Worm (Caenorhabditis elegans) whole organism, midembryonic: Measurements from ENCODE around the gene vhp-1.

Experiments used
- T22C8.4 ChIP-seq: fragments of 200-800 bp; sonication (Bioruptor generic); IDR thresholded peaks from 2 replicates; pipeline ENCODE4 v1.3.6; 2022; ENCODE audit warnings: missing genetic modification characterization, missing compliant biosample characterization
- cog-1 ChIP-seq: sonication (generic microtip); optimal IDR thresholded peaks from 2 replicates; lab custom pipeline; 2016; ENCODE audit warnings: missing genetic modification characterization, missing compliant biosample characterization
- flt-1 ChIP-seq: fragments of 200-800 bp; sonication (Bioruptor generic); IDR thresholded peaks from 2 replicates; pipeline ENCODE4 v1.3.6; 2022; ENCODE audit warnings: missing genetic modification characterization, missing compliant biosample characterization
- klf-2 ChIP-seq: fragments of 200-800 bp; sonication (Bioruptor generic); conservative IDR thresholded peaks from 2 replicates; pipeline ENCODE4 v1.3.6; 2022; ENCODE audit warnings: missing genetic modification reagents, missing genetic modification characterization, missing compliant biosample characterization
- med-1 ChIP-seq: sonication (generic microtip); optimal IDR thresholded peaks from 2 replicates; lab custom pipeline; 2017; ENCODE audit warnings: missing genetic modification characterization, mild to moderate bottlenecking, missing compliant biosample characterization, antibody characterized with exemption, missing genetic modification reagents; ENCODE audit not compliant: insufficient read depth
- ref-1 ChIP-seq: fragments of 200-800 bp; sonication (Bioruptor generic); conservative IDR thresholded peaks from 2 replicates; pipeline ENCODE4 v1.3.6; 2022; ENCODE audit warnings: missing genetic modification reagents, missing genetic modification characterization, missing compliant biosample characterization
- tab-1 ChIP-seq: fragments of 200-800 bp; sonication (Bioruptor generic); IDR thresholded peaks from 2 replicates; pipeline ENCODE4 v1.3.6; 2022; ENCODE audit warnings: missing genetic modification characterization, missing compliant biosample characterization
- ztf-23 ChIP-seq: fragments of 200-800 bp; sonication (Bioruptor generic); IDR thresholded peaks from 2 replicates; pipeline ENCODE4 v1.3.6; 2022; ENCODE audit warnings: missing genetic modification reagents, missing genetic modification characterization, missing compliant biosample characterization
- ztf-29 ChIP-seq: fragments of 200-800 bp; sonication (Bioruptor generic); IDR thresholded peaks from 2 replicates; pipeline ENCODE4 v1.3.6; 2022; ENCODE audit warnings: missing genetic modification reagents, missing genetic modification characterization, missing compliant biosample characterization

Gene vhp-1

DNA sequence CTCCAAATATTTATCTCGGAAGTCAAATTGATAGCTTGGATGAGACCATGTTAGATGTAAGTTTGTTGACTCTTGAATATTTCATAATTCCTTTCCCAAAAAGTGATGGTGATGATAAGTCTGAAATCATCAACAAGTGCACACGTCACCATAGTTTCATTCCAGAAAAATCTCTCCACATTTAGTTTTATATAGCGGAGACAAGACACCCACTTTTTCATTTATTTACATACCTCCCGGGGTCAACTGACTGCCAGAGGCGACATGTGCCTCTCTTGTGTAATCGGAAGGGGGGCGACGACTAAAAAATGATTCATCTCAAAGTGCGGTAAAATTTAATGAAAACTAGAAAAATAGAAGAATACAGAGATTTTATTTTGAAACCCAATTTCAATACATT is 15.2 kb downstream of the vhp-1 start:
- no peak for TF ChIP-seq flt-1 (GFP tag; lab: Robert Waterston, UW)
- no peak for TF ChIP-seq ztf-23 (GFP tag; lab: Robert Waterston, UW)
- no peak for TF ChIP-seq ztf-29 (GFP tag; lab: Robert Waterston, UW)
- TF ChIP-seq tab-1 (GFP tag; lab: Robert Waterston, UW) = no peak
- TF ChIP-seq ref-1 (GFP tag; lab: Robert Waterston, UW) = no peak

DNA sequence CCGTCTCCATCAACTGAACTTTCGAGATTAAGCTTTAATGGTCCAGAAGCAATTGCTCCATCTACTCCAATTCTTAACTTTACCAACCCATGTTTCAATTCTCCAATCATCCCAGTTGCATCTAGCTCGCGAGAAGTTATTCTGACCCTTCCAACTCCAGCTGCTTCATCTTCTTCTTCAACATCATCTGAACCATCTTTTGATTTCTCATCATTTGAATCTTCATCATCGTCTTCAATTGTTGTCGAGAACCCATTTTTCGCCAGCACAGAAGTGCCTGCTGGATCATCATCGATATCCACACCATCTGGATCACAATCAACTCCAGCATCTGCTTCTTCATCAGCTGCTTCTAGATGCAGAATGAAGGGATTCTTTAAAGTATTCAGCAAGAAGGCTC is 16.5 kb downstream of the vhp-1 start:
- TF ChIP-seq med-1 (GFP tag; lab: Kevin White, UChicago) = no peak
- TF ChIP-seq ztf-29 (GFP tag; lab: Robert Waterston, UW) = no peak
- no peak for TF ChIP-seq tab-1 (GFP tag; lab: Robert Waterston, UW)
- TF ChIP-seq klf-2 (GFP tag; lab: Robert Waterston, UW) = no peak
- TF ChIP-seq ztf-23 (GFP tag; lab: Robert Waterston, UW) = no peak
- TF ChIP-seq cog-1 (tag; lab: Kevin White, UChicago) = no peak

DNA sequence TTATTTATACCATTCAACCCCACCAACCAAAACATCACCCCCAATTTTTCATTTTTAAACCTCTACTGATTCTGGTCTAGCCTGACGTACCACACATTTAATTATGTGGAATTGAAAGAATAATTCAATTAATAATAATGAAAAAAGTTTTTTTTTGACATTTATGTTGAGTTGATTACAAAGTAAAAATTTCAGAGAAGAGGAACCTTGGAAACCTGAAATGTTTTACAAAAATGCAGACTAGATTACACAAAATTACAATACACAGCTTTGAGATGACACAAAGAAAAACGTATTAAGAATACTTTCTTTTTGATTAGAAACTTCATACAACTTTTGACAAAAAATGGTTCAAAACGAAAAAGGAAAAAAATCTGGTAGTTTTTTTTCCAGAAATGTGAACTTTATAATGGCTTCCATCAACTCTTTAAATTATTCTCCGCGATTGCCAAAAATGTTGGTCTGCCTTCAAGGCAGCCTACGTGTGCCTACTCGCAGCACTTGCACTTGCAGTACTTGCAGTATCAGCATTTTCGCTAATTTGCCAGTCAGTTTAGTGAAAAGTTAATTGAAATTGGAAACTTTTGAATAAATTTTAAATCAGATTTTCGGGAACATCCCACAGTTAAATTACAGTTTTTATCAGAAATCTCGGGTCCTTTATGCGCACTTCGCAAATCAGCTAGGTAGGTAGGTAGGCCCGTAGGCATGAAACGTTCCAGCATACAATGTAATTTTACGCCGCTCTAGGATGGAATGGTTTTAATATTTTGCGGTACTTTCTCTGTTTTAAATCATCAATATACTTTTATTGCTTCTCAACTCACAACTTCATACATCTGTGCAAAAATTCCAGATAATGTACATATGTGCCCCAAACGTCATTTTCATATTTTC is 17.8 kb downstream of the vhp-1 start:
- no peak for TF ChIP-seq cog-1 (tag; lab: Kevin White, UChicago)
- no peak for TF ChIP-seq ref-1 (GFP tag; lab: Robert Waterston, UW)
- TF ChIP-seq flt-1 (GFP tag; lab: Robert Waterston, UW) = no peak
- TF ChIP-seq T22C8.4 (GFP tag; lab: Robert Waterston, UW) = no peak
- TF ChIP-seq med-1 (GFP tag; lab: Kevin White, UChicago) = no peak
- no peak for TF ChIP-seq tab-1 (GFP tag; lab: Robert Waterston, UW)
- no peak for TF ChIP-seq ztf-29 (GFP tag; lab: Robert Waterston, UW)
- no peak for TF ChIP-seq klf-2 (GFP tag; lab: Robert Waterston, UW)

DNA sequence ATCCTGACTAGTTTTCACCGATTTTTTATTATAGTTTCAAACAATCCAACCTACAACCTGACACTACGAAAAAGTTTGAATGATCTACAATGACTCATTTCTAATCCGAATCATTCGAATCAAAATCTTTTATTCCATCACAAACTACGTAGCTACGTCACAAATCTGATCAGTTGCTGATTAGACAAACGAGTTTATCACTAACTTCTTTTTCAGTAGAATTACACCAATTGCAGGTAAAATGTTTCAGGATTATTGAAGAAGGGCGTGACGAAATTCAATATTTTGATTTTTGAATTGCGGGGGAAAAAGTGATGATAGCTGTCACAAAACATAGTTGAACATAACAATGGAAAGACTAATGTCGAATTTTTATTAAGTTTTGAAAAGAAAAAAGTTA is 18.5 kb downstream of the vhp-1 start:
- TF ChIP-seq tab-1 (GFP tag; lab: Robert Waterston, UW) = no peak
- TF ChIP-seq cog-1 (tag; lab: Kevin White, UChicago) = no peak
- no peak for TF ChIP-seq klf-2 (GFP tag; lab: Robert Waterston, UW)
- no peak for TF ChIP-seq T22C8.4 (GFP tag; lab: Robert Waterston, UW)
- no peak for TF ChIP-seq med-1 (GFP tag; lab: Kevin White, UChicago)
- TF ChIP-seq flt-1 (GFP tag; lab: Robert Waterston, UW) = no peak
- no peak for TF ChIP-seq ref-1 (GFP tag; lab: Robert Waterston, UW)
- no peak for TF ChIP-seq ztf-29 (GFP tag; lab: Robert Waterston, UW)
- TF ChIP-seq ztf-23 (GFP tag; lab: Robert Waterston, UW) = no peak

DNA sequence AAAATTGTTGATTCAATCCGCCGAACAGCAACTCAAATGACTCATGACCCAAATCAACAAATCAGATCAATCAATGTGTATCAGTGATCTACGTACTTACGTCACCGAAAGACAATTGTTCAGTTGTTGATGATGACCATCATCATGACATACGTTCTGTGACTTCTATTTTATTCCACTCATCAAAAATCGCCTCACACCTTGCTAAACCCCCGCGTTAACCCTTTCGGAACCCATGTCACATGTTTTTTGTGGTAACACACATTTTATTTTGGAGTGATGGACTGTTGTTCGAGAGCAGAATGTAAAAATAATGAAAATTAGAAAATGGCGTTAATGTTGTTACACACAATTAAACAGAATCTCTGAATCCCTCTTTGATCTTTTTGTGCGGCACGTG is 19.3 kb downstream of the vhp-1 start:
- TF ChIP-seq ztf-29 (GFP tag; lab: Robert Waterston, UW) = no peak
- no peak for TF ChIP-seq flt-1 (GFP tag; lab: Robert Waterston, UW)
- no peak for TF ChIP-seq med-1 (GFP tag; lab: Kevin White, UChicago)
- no peak for TF ChIP-seq tab-1 (GFP tag; lab: Robert Waterston, UW)
- TF ChIP-seq ref-1 (GFP tag; lab: Robert Waterston, UW) = no peak
- TF ChIP-seq cog-1 (tag; lab: Kevin White, UChicago) = no peak
- TF ChIP-seq T22C8.4 (GFP tag; lab: Robert Waterston, UW) = no peak
- no peak for TF ChIP-seq klf-2 (GFP tag; lab: Robert Waterston, UW)
- no peak for TF ChIP-seq ztf-23 (GFP tag; lab: Robert Waterston, UW)

DNA sequence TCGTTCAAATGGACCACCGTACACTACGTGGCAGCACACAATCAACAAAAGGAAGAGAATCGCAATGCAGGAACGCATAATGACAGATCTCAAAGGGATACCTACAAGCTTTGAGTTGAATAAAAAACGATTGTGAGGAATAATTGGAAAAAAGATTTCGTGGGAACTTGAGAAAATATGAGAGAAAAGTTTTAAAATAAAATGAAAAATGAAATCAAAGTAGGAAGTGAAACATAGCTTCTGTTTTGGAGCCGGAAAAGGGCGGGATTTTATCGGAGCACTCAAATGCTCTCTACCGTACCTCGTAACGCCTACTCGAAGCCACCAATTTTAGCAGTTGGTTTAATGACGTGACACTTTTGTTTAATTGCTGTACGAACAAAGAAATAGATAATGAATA is 21.7 kb downstream of the vhp-1 start, which contains the start of gene F09E5.14:
Gene F09E5.14 (minus strand): TSS at position 101 of the 400 bp plus-strand sequence.
- no peak for TF ChIP-seq T22C8.4 (GFP tag; lab: Robert Waterston, UW)
- no peak for TF ChIP-seq med-1 (GFP tag; lab: Kevin White, UChicago)
- TF ChIP-seq ref-1 (GFP tag; lab: Robert Waterston, UW) = no peak
- no peak for TF ChIP-seq cog-1 (tag; lab: Kevin White, UChicago)
- TF ChIP-seq ztf-29 (GFP tag; lab: Robert Waterston, UW) = no peak
- TF ChIP-seq ztf-23 (GFP tag; lab: Robert Waterston, UW) = no peak
- TF ChIP-seq flt-1 (GFP tag; lab: Robert Waterston, UW) = no peak
- no peak for TF ChIP-seq klf-2 (GFP tag; lab: Robert Waterston, UW)
- TF ChIP-seq tab-1 (GFP tag; lab: Robert Waterston, UW) = no peak

DNA sequence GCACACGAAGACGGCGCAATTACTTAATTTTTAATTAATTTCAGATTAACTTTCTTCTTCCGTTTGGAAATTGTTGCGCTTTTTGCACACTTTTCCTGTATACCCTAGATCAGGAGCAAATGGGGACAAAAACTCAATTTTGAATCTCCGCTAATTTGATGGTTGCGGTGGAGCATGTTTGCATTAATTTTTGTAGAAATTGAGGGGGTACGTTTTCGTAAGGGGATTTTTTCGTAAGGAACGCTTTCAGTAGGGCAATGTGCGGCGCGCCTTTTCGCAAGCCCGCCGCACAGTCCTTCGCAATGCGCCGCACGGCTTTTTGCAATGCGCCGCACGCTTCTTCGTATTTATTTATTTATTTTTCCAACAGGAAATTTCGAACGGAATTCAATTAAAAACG is 23.3 kb downstream of the vhp-1 start:
- peak; percentile 87 for TF ChIP-seq flt-1 (GFP tag; lab: Robert Waterston, UW)
- TF ChIP-seq ztf-29 (GFP tag; lab: Robert Waterston, UW) = peak; percentile 75
- peak; percentile 81 for TF ChIP-seq klf-2 (GFP tag; lab: Robert Waterston, UW)
- TF ChIP-seq ztf-23 (GFP tag; lab: Robert Waterston, UW) = peak; percentile 92
- TF ChIP-seq tab-1 (GFP tag; lab: Robert Waterston, UW) = peak; percentile 81

DNA sequence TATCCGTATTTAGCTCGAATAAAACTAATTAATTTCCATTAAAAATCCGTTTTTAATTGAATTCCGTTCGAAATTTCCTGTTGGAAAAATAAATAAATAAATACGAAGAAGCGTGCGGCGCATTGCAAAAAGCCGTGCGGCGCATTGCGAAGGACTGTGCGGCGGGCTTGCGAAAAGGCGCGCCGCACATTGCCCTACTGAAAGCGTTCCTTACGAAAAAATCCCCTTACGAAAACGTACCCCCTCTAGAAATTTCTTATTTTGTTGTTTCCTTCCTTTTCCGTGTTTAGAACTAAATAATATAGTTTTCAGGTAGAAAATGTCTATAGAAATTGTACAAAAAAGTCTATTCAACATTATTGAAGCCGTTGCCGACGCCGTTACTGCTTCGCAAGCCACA is 27.3 kb downstream of the vhp-1 start, which contains the start of gene F09E5.8:
Gene F09E5.8 (plus strand): TSS at position 313 of the 400 bp plus-strand sequence.
- TF ChIP-seq tab-1 (GFP tag; lab: Robert Waterston, UW) (0 out of 2 replicates have a peak, but pooled peaks have one; percentile 45), flt-1 (GFP tag; lab: Robert Waterston, UW) (peak; percentile 81; the same call in 1 of the 2 replicates), klf-2 (GFP tag; lab: Robert Waterston, UW) (0 out of 2 replicates have a peak, but pooled peaks have one; percentile 55), ztf-23 (GFP tag; lab: Robert Waterston, UW) (peak; percentile 84)

DNA sequence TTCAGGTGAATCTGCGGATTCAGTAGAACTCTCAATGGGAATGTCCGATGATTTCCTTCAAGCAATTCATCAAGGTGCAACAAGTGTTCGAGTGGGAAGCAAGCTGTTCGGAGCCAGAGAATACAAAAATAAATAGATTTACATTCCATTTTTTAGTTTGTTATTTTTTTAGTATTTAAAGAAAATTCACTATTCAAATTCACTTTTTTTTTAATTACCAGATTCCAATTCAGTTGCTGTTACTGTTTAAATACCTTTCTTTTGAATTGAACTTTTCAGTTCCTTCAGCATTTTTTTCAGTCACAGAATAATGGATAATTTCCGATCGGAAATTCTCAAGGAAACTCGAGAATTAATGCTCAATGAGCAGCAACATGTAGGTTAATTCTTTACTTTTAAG is 28.7 kb downstream of the vhp-1 start, which contains the start of gene F09E5.7:
Gene F09E5.7 (plus strand): TSS at position 301 of the 400 bp plus-strand sequence.
- TF ChIP-seq tab-1 (GFP tag; lab: Robert Waterston, UW) (no peak), ztf-23 (GFP tag; lab: Robert Waterston, UW) (no peak), flt-1 (GFP tag; lab: Robert Waterston, UW) (no peak), cog-1 (tag; lab: Kevin White, UChicago) (no peak), med-1 (GFP tag; lab: Kevin White, UChicago) (no peak)
